Worm (Caenorhabditis elegans) whole organism, young adult: Measurements from ENCODE around the gene nstp-10.

Experiments
- B0019.2 ChIP-seq: fragments of 200-800 bp; sonication (Bioruptor generic); conservative IDR thresholded peaks from 2 replicates; pipeline ENCODE4 v1.3.6; 2022; ENCODE audit warnings: missing genetic modification reagents, missing genetic modification characterization, missing compliant biosample characterization
- B0035.1 ChIP-seq: sonication (generic microtip); optimal IDR thresholded peaks from 2 replicates; lab custom pipeline; 2016; ENCODE audit warnings: missing genetic modification characterization, mild to moderate bottlenecking, missing compliant biosample characterization, missing genotype, missing genetic modification reagents
- B0261.1 ChIP-seq: sonication (generic microtip); optimal IDR thresholded peaks from 2 replicates; lab custom pipeline; 2016; ENCODE audit warnings: mild to moderate bottlenecking, missing genetic modification characterization, moderate library complexity, missing compliant biosample characterization
- C17E4.6 ChIP-seq: fragments of 200-800 bp; sonication (Bioruptor generic); IDR thresholded peaks from 2 replicates; pipeline ENCODE4 v1.3.6; 2022; ENCODE audit warnings: missing genetic modification reagents, missing genetic modification characterization, missing compliant biosample characterization
- D2030.7 ChIP-seq: fragments of 200-800 bp; sonication (Bioruptor generic); IDR thresholded peaks from 2 replicates; pipeline ENCODE4 v1.3.6; 2022; ENCODE audit warnings: missing genetic modification reagents, missing genetic modification characterization, missing compliant biosample characterization
- F49E8.2 ChIP-seq: sonication (generic microtip); optimal IDR thresholded peaks from 3 replicates; lab custom pipeline; 2017; ENCODE audit warnings: missing genetic modification characterization, mild to moderate bottlenecking, missing compliant biosample characterization, antibody characterized with exemption, moderate library complexity; ENCODE audit not compliant: insufficient read depth
- F57A8.1 ChIP-seq: fragments of 200-800 bp; sonication (Bioruptor generic); optimal IDR thresholded peaks from 2 replicates; lab custom pipeline; 2018; ENCODE audit warnings: mild to moderate bottlenecking, missing genetic modification characterization, moderate library complexity, missing compliant biosample characterization
- Y53F4B.3 ChIP-seq: fragments of 200-800 bp; sonication (Bioruptor generic); IDR thresholded peaks from 2 replicates; pipeline ENCODE4 v1.3.6; 2022; ENCODE audit warnings: missing genetic modification reagents, missing genetic modification characterization, missing compliant biosample characterization
- Y53G8AR.9 ChIP-seq: fragments of 200-800 bp; sonication (Bioruptor generic); conservative IDR thresholded peaks from 2 replicates; pipeline ENCODE4 v1.3.6; 2022; ENCODE audit warnings: missing genetic modification reagents, missing genetic modification characterization, missing compliant biosample characterization
- Y67H2A.10 ChIP-seq: fragments of 200-800 bp; sonication (Bioruptor generic); conservative IDR thresholded peaks from 2 replicates; pipeline ENCODE4 v1.3.6; 2022; ENCODE audit warnings: missing genetic modification reagents, missing genetic modification characterization, missing compliant biosample characterization
- ZK185.1 ChIP-seq: sonication (generic microtip); optimal IDR thresholded peaks from 2 replicates; lab custom pipeline; 2016; ENCODE audit warnings: mild to moderate bottlenecking, missing genetic modification characterization, missing compliant biosample characterization; ENCODE audit not compliant: poor library complexity, severe bottlenecking
- akir-1 ChIP-seq: fragments of 200-800 bp; sonication (Bioruptor generic); optimal IDR thresholded peaks from 2 replicates; lab custom pipeline; 2018; ENCODE audit warnings: mild to moderate bottlenecking, missing genetic modification characterization, moderate library complexity, missing compliant biosample characterization
- ama-1 ChIP-seq, 3 experiments: fragments of 150-350 bp in 1 of 3; sonication (generic microtip) in 2 of 3; optimal IDR thresholded peaks; 2 replicates each; lab custom pipeline; 2014 to 2018; ENCODE audit warnings: missing biosample characterization in 2 of 3, missing genetic modification characterization in 2 of 3, missing genetic modification reagents in 2 of 3
- atf-7 ChIP-seq: sonication (generic microtip); optimal IDR thresholded peaks from 2 replicates; lab custom pipeline; 2017; ENCODE audit warnings: mild to moderate bottlenecking, missing genetic modification characterization, missing compliant biosample characterization
- ceh-27 ChIP-seq: fragments of 200-800 bp; sonication (Bioruptor generic); optimal IDR thresholded peaks from 2 replicates; lab custom pipeline; 2018; ENCODE audit warnings: mild to moderate bottlenecking, missing genetic modification characterization, moderate library complexity, missing compliant biosample characterization
- ceh-58 ChIP-seq: fragments of 200-800 bp; sonication (Bioruptor generic); IDR thresholded peaks from 2 replicates; pipeline ENCODE4 v1.3.6; 2022; ENCODE audit warnings: missing genetic modification characterization, missing compliant biosample characterization
- die-1 ChIP-seq: sonication (generic microtip); optimal IDR thresholded peaks from 2 replicates; lab custom pipeline; 2016; ENCODE audit warnings: missing genotype, mild to moderate bottlenecking, missing genetic modification characterization, missing compliant biosample characterization
- egl-44 ChIP-seq: fragments of 200-800 bp; sonication (Bioruptor generic); IDR thresholded peaks from 2 replicates; pipeline ENCODE4 v1.3.6; 2022; ENCODE audit warnings: missing genetic modification reagents, missing genetic modification characterization, missing compliant biosample characterization
- egrh-3 ChIP-seq: fragments of 200-800 bp; sonication (Bioruptor generic); IDR thresholded peaks from 2 replicates; pipeline ENCODE4 v1.3.6; 2022; ENCODE audit warnings: missing genetic modification reagents, missing genetic modification characterization, missing compliant biosample characterization
- ekl-4 ChIP-seq: fragments of 200-800 bp; sonication (Bioruptor generic); IDR thresholded peaks from 2 replicates; pipeline ENCODE4 v1.3.6; 2022; ENCODE audit warnings: missing genetic modification reagents, missing genetic modification characterization, missing compliant biosample characterization
- ets-4 ChIP-seq: fragments of 200-800 bp; sonication (Bioruptor generic); optimal IDR thresholded peaks from 2 replicates; lab custom pipeline; 2018; ENCODE audit warnings: mild to moderate bottlenecking, missing genetic modification characterization, missing compliant biosample characterization
- him-1 ChIP-seq: sonication (generic microtip); optimal IDR thresholded peaks from 2 replicates; lab custom pipeline; 2016; ENCODE audit warnings: missing genotype, missing genetic modification reagents, missing genetic modification characterization, missing compliant biosample characterization
- hlh-26 ChIP-seq: fragments of 200-800 bp; sonication (Bioruptor generic); conservative IDR thresholded peaks from 2 replicates; pipeline ENCODE4 v1.3.6; 2022; ENCODE audit warnings: missing genetic modification reagents, missing genetic modification characterization, missing compliant biosample characterization
- hmg-1.2 ChIP-seq: fragments of 200-800 bp; sonication (Bioruptor generic); IDR thresholded peaks from 2 replicates; pipeline ENCODE4 v1.3.6; 2022; ENCODE audit warnings: missing genetic modification reagents, missing genetic modification characterization, missing compliant biosample characterization
- let-526 ChIP-seq: fragments of 200-800 bp; sonication (Bioruptor generic); IDR thresholded peaks from 2 replicates; pipeline ENCODE4 v1.3.6; 2022; ENCODE audit warnings: missing genetic modification reagents, missing genetic modification characterization, missing compliant biosample characterization
- nfya-2 ChIP-seq: fragments of 200-800 bp; sonication (Bioruptor generic); IDR thresholded peaks from 2 replicates; pipeline ENCODE4 v1.3.6; 2022; ENCODE audit warnings: missing genetic modification reagents, missing genetic modification characterization, missing compliant biosample characterization
- nhr-80 ChIP-seq: sonication (generic microtip); optimal IDR thresholded peaks from 2 replicates; lab custom pipeline; 2016; ENCODE audit warnings: missing genetic modification characterization, missing compliant biosample characterization
- rec-8 ChIP-seq, 2 experiments: sonication (generic microtip); optimal IDR thresholded peaks; 2 replicates each; lab custom pipeline; 2016; ENCODE audit warnings: mild to moderate bottlenecking in 2 of 2, missing genetic modification characterization in 2 of 2, missing genetic modification reagents in 2 of 2, missing genotype in 2 of 2, missing biosample characterization in 1 of 2, missing compliant biosample characterization in 1 of 2, moderate library complexity in 1 of 2
- repo-1 ChIP-seq: sonication (generic microtip); optimal IDR thresholded peaks from 2 replicates; lab custom pipeline; 2017; ENCODE audit warnings: mild to moderate bottlenecking, missing genetic modification characterization, missing compliant biosample characterization
- snpc-1.3 ChIP-seq: sonication (generic microtip); optimal IDR thresholded peaks from 2 replicates; lab custom pipeline; 2017; ENCODE audit warnings: missing genetic modification characterization, mild to moderate bottlenecking, missing compliant biosample characterization, antibody characterized with exemption, moderate library complexity, missing genotype, missing genetic modification reagents; ENCODE audit not compliant: insufficient read depth
- sptf-2 ChIP-seq: fragments of 200-800 bp; sonication (Bioruptor generic); optimal IDR thresholded peaks from 2 replicates; lab custom pipeline; 2018; ENCODE audit warnings: mild to moderate bottlenecking, missing genetic modification characterization, missing compliant biosample characterization
- unc-130 ChIP-seq: sonication (generic microtip); optimal IDR thresholded peaks from 2 replicates; lab custom pipeline; 2016; ENCODE audit warnings: missing genetic modification reagents, missing genetic modification characterization, missing compliant biosample characterization
- unc-62 ChIP-seq: fragments of 150-350 bp; optimal IDR thresholded peaks from 2 replicates; lab custom pipeline; 2014; ENCODE audit warnings: missing biosample characterization, missing genetic modification reagents, missing genetic modification characterization
- zfh-2 ChIP-seq: fragments of 200-800 bp; sonication (Bioruptor generic); conservative IDR thresholded peaks from 2 replicates; pipeline ENCODE4 v1.3.6; 2022; ENCODE audit warnings: missing genetic modification reagents, missing genetic modification characterization, missing compliant biosample characterization
- ztf-18 ChIP-seq: sonication (generic microtip); optimal IDR thresholded peaks from 2 replicates; lab custom pipeline; 2016; ENCODE audit warnings: missing genotype, mild to moderate bottlenecking, missing genetic modification characterization, missing compliant biosample characterization

nstp-10 gene

DNA sequence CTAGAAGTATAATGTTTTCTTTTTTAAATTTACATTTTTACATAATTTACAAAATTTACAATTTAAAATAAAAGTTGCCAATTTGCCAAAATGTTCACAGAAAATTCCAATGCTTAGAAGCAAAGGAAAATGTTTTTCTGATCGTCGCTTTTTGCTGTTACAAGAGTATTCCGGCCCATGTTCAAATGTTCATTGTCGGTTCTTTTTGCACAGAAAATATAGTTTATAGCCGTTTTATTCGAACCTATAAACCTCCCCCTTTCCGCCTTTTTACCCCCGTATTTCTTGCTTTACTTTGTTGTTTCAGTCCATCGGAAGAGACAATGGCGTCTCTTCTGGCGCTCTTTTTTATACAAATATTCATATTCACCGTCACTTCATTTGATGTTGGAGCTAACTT is 15.0 kb downstream of the nstp-10 start, which contains the start of gene tag-329:
tag-329 (plus strand) TSS at position 301 of the 400 bp plus-strand sequence.
- TF ChIP-seq Y53G8AR.9 (GFP tag; lab: Robert Waterston, UW): no peak
- TF ChIP-seq B0035.1 (tag; lab: Kevin White, UChicago): no peak
- no peak for TF ChIP-seq ZK185.1 (tag; lab: Kevin White, UChicago)
- no peak for TF ChIP-seq let-526
- no peak for TF ChIP-seq ama-1 (optimal IDR thresholded peaks at IDR 0.05; lab: Kevin White, UChicago)
- TF ChIP-seq ama-1 (GFP tag; optimal IDR thresholded peaks at IDR 0.05; lab: Kevin White, UChicago): no peak
- no peak for TF ChIP-seq B0019.2 (GFP tag; lab: Robert Waterston, UW)
- no peak for TF ChIP-seq rec-8 (tag; optimal IDR thresholded peaks at IDR 0.05; lab: Kevin White, UChicago)
- no peak for TF ChIP-seq snpc-1.3 (tag; lab: Kevin White, UChicago)
- TF ChIP-seq repo-1 (tag; lab: Kevin White, UChicago): no peak
- TF ChIP-seq nfya-2 (GFP tag; lab: Robert Waterston, UW): no peak
- TF ChIP-seq zfh-2 (GFP tag; lab: Robert Waterston, UW): no peak
- no peak for TF ChIP-seq ekl-4 (GFP tag; lab: Robert Waterston, UW)
- TF ChIP-seq C17E4.6 (GFP tag; lab: Robert Waterston, UW): no peak
- no peak for TF ChIP-seq B0261.1
- no peak for TF ChIP-seq atf-7 (tag; lab: Kevin White, UChicago)
- no peak for TF ChIP-seq F49E8.2
- no peak for TF ChIP-seq Y53F4B.3 (GFP tag; lab: Robert Waterston, UW)
- no peak for TF ChIP-seq hmg-1.2 (GFP tag; lab: Robert Waterston, UW)
- TF ChIP-seq Y67H2A.10 (GFP tag; lab: Robert Waterston, UW): no peak

DNA sequence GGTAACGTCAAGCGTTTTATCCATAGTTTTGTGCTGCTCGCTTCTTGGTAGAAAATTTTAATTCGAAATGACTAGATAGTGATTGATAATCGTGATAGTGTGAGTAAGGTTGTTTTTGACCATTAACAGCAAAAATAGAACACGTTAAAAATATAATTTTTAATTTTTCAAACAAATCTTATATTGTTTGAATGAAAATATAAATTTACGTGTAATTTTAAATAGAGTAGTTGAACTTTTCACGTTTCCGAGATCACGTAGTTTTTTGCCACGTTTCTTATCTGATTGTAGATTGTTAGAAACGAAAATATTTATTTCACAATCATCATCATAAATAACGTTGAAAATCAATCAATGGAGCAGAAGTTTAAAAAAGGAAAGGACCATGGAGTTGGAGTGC is 18.2 kb downstream of the nstp-10 start, which contains the start of the genes C50F4.10 and pfk-1.2:
C50F4.10 (minus strand) TSS at position 101 of the 400 bp plus-strand sequence.
pfk-1.2 (plus strand) TSS at position 325 of the 400 bp plus-strand sequence.
- TF ChIP-seq egrh-3 (no peak), hlh-26 (GFP tag; lab: Robert Waterston, UW) (no peak), D2030.7 (GFP tag; lab: Robert Waterston, UW) (no peak), die-1 (tag; lab: Kevin White, UChicago) (no peak), sptf-2 (GFP tag; lab: Kevin White, UChicago) (no peak)

DNA sequence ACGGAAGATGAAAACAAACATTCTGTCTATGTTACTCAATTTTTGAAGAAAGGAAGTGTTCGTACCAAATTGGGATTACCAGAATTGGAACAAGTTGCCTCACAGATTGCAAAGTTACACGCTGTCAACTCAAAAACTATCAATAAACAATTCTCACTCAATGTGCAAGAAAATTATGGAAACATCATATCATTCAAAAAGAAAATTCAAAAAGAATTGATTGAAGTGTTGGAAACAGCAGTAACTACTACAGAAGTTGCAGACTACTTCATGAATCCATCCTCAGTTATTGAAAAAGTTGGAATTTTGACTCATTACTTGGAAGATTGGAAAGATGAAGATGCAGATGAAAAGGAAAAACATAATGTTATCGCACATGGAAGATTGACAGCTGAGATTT is 21.7 kb downstream of the nstp-10 start:
- no peak for TF ChIP-seq akir-1 (GFP tag; lab: Kevin White, UChicago)
- TF ChIP-seq egl-44: no peak

- TF ChIP-seq unc-62 (GFP tag; lab: Kevin White, UChicago) (no peak), nhr-80 (peak; percentile 3), akir-1 (GFP tag; lab: Kevin White, UChicago) (no peak), sptf-2 (GFP tag; lab: Kevin White, UChicago) (no peak), unc-130 (GFP tag; lab: Kevin White, UChicago) (no peak)
Observed at ce11 chrV:9527337-9527736, 22.3 kb downstream of the nstp-10 start.

ce11 chrV:9526470-9526869 is 23.2 kb downstream of the nstp-10 start, which contains the start of gene C50F4.1:
C50F4.1 (plus strand) TSS chrV:9526793.
- TF ChIP-seq ets-4 (GFP tag; lab: Kevin White, UChicago) (peak; percentile 37), ceh-58 (no peak), ztf-18 (tag; lab: Kevin White, UChicago) (no peak), ceh-27 (GFP tag; lab: Kevin White, UChicago) (no peak), F57A8.1 (GFP tag; lab: Kevin White, UChicago) (no peak), him-1 (no peak), nhr-80 (peak; percentile 95), rec-8 (tag; optimal IDR thresholded peaks at IDR 0.05; lab: Kevin White, UChicago) (no peak)
- TF ChIP-seq, all 124 proteins: peak for 2
